Fruit fly (Drosophila melanogaster): ENCODE results near the gene viaf.

Gene viaf

dm6 chr3L:12037449-12038163, 44.6 kb upstream of the viaf start (continued):
- TF ChIP-seq CG12104 (GFP tag; optimal IDR thresholded peaks at IDR 0.05): no peak
- no peak for TF ChIP-seq D (optimal IDR thresholded peaks at IDR 0.05)
- TF ChIP-seq D (GFP tag; optimal IDR thresholded peaks at IDR 0.05): peak; percentile 50
- peak; percentile 64 for TF ChIP-seq Sox100B (GFP tag; optimal IDR thresholded peaks at IDR 0.05)
- TF ChIP-seq grn (GFP tag; optimal IDR thresholded peaks at IDR 0.05): peak; percentile 38
- no peak for TF ChIP-seq CG11093 (GFP tag; IDR thresholded peaks at IDR 0.05)
- peak; percentile 25; the same call in 1 of the 2 replicates for TF ChIP-seq al (GFP tag; IDR thresholded peaks at IDR 0.05)
- peak; percentile 67 for TF ChIP-seq dmrt99B (tag; optimal IDR thresholded peaks at IDR 0.05)
- TF ChIP-seq GATAe (GFP tag; conservative IDR thresholded peaks at IDR 0.05): no peak
- 0 out of 3 replicates have a peak, but pooled peaks have one; percentile 39 for TF ChIP-seq CG34422 (GFP tag; IDR thresholded peaks at IDR 0.05)
- TF ChIP-seq fd64A (GFP tag; optimal IDR thresholded peaks at IDR 0.05): peak; percentile 42
- no peak for TF ChIP-seq sqz (GFP tag; optimal IDR thresholded peaks at IDR 0.05)
- peak; percentile 66 for TF ChIP-seq CG3281 (GFP tag; optimal IDR thresholded peaks at IDR 0.05)
- no peak for TF ChIP-seq CTCF (GFP tag; optimal IDR thresholded peaks at IDR 0.05)
- TF ChIP-seq CG7839 (tag; optimal IDR thresholded peaks at IDR 0.05): peak; percentile 42
- TF ChIP-seq gem (tag; optimal IDR thresholded peaks at IDR 0.05): peak; percentile 35
- TF ChIP-seq Opbp (GFP tag; IDR thresholded peaks at IDR 0.05; ENCODE audit: partially characterized antibody): no peak
- TF ChIP-seq Meics (GFP tag; optimal IDR thresholded peaks at IDR 0.05): peak; percentile 38
- TF ChIP-seq CG4404 (GFP tag; IDR thresholded peaks at IDR 0.05): no peak
- no peak for TF ChIP-seq Kr (GFP tag; optimal IDR thresholded peaks at IDR 0.05)
- no peak for TF ChIP-seq Elba2 (GFP tag; optimal IDR thresholded peaks at IDR 0.05)
- TF ChIP-seq CG16815 (GFP tag; optimal IDR thresholded peaks at IDR 0.05): no peak
- TF ChIP-seq CG2889 (GFP tag; IDR thresholded peaks at IDR 0.05): no peak
- peak; percentile 65 for TF ChIP-seq CG32772 (GFP tag; IDR thresholded peaks at IDR 0.05)
- TF ChIP-seq Sry-β (GFP tag; optimal IDR thresholded peaks at IDR 0.05): peak; percentile 20
- no peak for TF ChIP-seq Hmr (GFP tag; optimal IDR thresholded peaks at IDR 0.05)
- TF ChIP-seq CG4328 (GFP tag; optimal IDR thresholded peaks at IDR 0.05): no peak
- peak; percentile 63; the same call in 2 of the 3 replicates for TF ChIP-seq dysf (GFP tag; IDR thresholded peaks at IDR 0.05)
- TF ChIP-seq nau (GFP tag; optimal IDR thresholded peaks at IDR 0.05): peak; percentile 66
- TF ChIP-seq Med (GFP tag): peak; percentile 75
- no peak for TF ChIP-seq lbe (GFP tag; optimal IDR thresholded peaks at IDR 0.05)
- peak; percentile 55; the same call in 1 of the 2 replicates for TF ChIP-seq ara (GFP tag; IDR thresholded peaks at IDR 0.05)
- TF ChIP-seq Side (GFP tag; optimal IDR thresholded peaks at IDR 0.05): no peak
- TF ChIP-seq Xbp1 (GFP tag; optimal IDR thresholded peaks at IDR 0.05): peak; percentile 21
- peak; percentile 63 for TF ChIP-seq croc (GFP tag; conservative IDR thresholded peaks at IDR 0.05)
- no peak for TF ChIP-seq Hr51 (GFP tag; optimal IDR thresholded peaks at IDR 0.05)
- peak; percentile 27 for TF ChIP-seq CoRest (tag; optimal IDR thresholded peaks at IDR 0.05)
- TF ChIP-seq Mrtf (GFP tag; IDR thresholded peaks at IDR 0.05): no peak
- peak; percentile 34 for TF ChIP-seq chn (GFP tag; optimal IDR thresholded peaks at IDR 0.05)
- 0 out of 3 replicates have a peak, but pooled peaks have one; percentile 27 for TF ChIP-seq otp (GFP tag; IDR thresholded peaks at IDR 0.05)
- no peak for TF ChIP-seq HLH4C (GFP tag; IDR thresholded peaks at IDR 0.05; ENCODE audit: partially characterized antibody)
- peak; percentile 24; the same call in 1 of the 3 replicates for TF ChIP-seq ase (GFP tag; IDR thresholded peaks at IDR 0.05)
- peak; percentile 12; the same call in 1 of the 2 replicates for TF ChIP-seq Rx (GFP tag; IDR thresholded peaks at IDR 0.05)
- TF ChIP-seq tll (GFP tag; optimal IDR thresholded peaks at IDR 0.05): no peak
- peak; percentile 45 for TF ChIP-seq Oli (tag; optimal IDR thresholded peaks at IDR 0.05)
- TF ChIP-seq gcm2 (GFP tag; optimal IDR thresholded peaks at IDR 0.05): no peak
- peak; percentile 50 for TF ChIP-seq nmo (GFP tag; optimal IDR thresholded peaks at IDR 0.05)
- TF ChIP-seq shn (GFP tag; optimal IDR thresholded peaks at IDR 0.05): peak; percentile 27
- TF ChIP-seq CG7372 (GFP tag; IDR thresholded peaks at IDR 0.05): peak; percentile 18; the same call in 1 of the 2 replicates
- no peak for TF ChIP-seq jumu (GFP tag; optimal IDR thresholded peaks at IDR 0.05)

All from whole organism, embryonic.